Fruit fly (Drosophila melanogaster) whole organism, embryonic: ENCODE measurements around the gene CG5516.

Experiments used
- Ada2b ChIP-seq: fragments of 200-800 bp; sonication (Bioruptor generic); IDR thresholded peaks from 2 replicates; pipeline ENCODE4 v1.3.6; 2022; ENCODE audit warnings: missing biosample characterization, missing genetic modification characterization
- Atf3 ChIP-seq: fragments of 200-800 bp; sonication (Bioruptor generic); optimal IDR thresholded peaks from 3 replicates; lab custom pipeline; 2016; ENCODE audit warnings: missing biosample characterization, missing genetic modification characterization
- Awh ChIP-seq: fragments of 200-800 bp; sonication (Bioruptor generic); IDR thresholded peaks from 2 replicates; pipeline ENCODE4, ENCODE4 v1.3.6; 2022; ENCODE audit warnings: missing biosample characterization, missing genetic modification characterization
- CG11696 ChIP-seq: fragments of 200-800 bp; sonication (Bioruptor generic); IDR thresholded peaks from 2 replicates; pipeline ENCODE4 v1.3.6; 2022; ENCODE audit warnings: missing biosample characterization, missing genetic modification characterization
- CG12744 ChIP-seq: fragments of 200-800 bp; sonication (Bioruptor generic); optimal IDR thresholded peaks from 2 replicates; lab custom pipeline; 2016; ENCODE audit warnings: missing biosample characterization, missing genetic modification characterization
- CG12769 ChIP-seq: fragments of 200-800 bp; sonication (Bioruptor generic); optimal IDR thresholded peaks from 2 replicates; lab custom pipeline; 2019; ENCODE audit warnings: missing biosample characterization, mild to moderate bottlenecking, missing genetic modification characterization, moderate library complexity
- CG1529 ChIP-seq: fragments of 200-800 bp; sonication (Bioruptor generic); optimal IDR thresholded peaks from 3 replicates; lab custom pipeline; 2018; ENCODE audit warnings: missing biosample characterization, missing genetic modification characterization
- CG1602 ChIP-seq: fragments of 200-800 bp; sonication (Bioruptor generic); optimal IDR thresholded peaks from 3 replicates; lab custom pipeline; 2016; ENCODE audit warnings: missing biosample characterization, missing genetic modification characterization
- CG17829 ChIP-seq: fragments of 200-800 bp; optimal IDR thresholded peaks from 2 replicates; lab custom pipeline; 2019; ENCODE audit warnings: missing biosample characterization, mild to moderate bottlenecking, missing genetic modification characterization, moderate library complexity
- CG18599 ChIP-seq: fragments of 200-800 bp; sonication (Bioruptor generic); optimal IDR thresholded peaks from 3 replicates; lab custom pipeline; 2017; ENCODE audit warnings: missing biosample characterization, missing genetic modification characterization, mild to moderate bottlenecking, moderate library complexity, missing genetic modification reagents
- CG18619 ChIP-seq: fragments of 200-800 bp; sonication (Bioruptor generic); optimal IDR thresholded peaks from 3 replicates; lab custom pipeline; 2017; ENCODE audit warnings: missing biosample characterization, mild to moderate bottlenecking, missing genetic modification characterization
- CG2129 ChIP-seq: fragments of 200-800 bp; sonication (Bioruptor generic); IDR thresholded peaks from 2 replicates; pipeline ENCODE4 v1.3.6; 2022; ENCODE audit warnings: missing biosample characterization, missing genetic modification characterization; ENCODE audit not compliant: partially characterized antibody
- CG3065 ChIP-seq: fragments of 200-800 bp; sonication (Bioruptor generic); optimal IDR thresholded peaks from 2 replicates; lab custom pipeline; 2016; ENCODE audit warnings: missing biosample characterization, missing genetic modification characterization
- CG3281 ChIP-seq: fragments of 200-800 bp; sonication (Bioruptor generic); optimal IDR thresholded peaks from 3 replicates; lab custom pipeline; 2017; ENCODE audit warnings: missing biosample characterization, mild to moderate bottlenecking, missing genetic modification characterization
- CG5953 ChIP-seq: fragments of 200-800 bp; sonication (Bioruptor generic); IDR thresholded peaks from 2 replicates; pipeline ENCODE4 v1.3.6; 2022; ENCODE audit warnings: missing biosample characterization, missing genetic modification characterization
- CG7928 ChIP-seq: fragments of 200-800 bp; sonication (Bioruptor generic); optimal IDR thresholded peaks from 2 replicates; lab custom pipeline; 2017; ENCODE audit warnings: missing biosample characterization, mild to moderate bottlenecking, missing genetic modification characterization
- CG8944 ChIP-seq: fragments of 200-800 bp; sonication (Bioruptor generic); optimal IDR thresholded peaks from 3 replicates; lab custom pipeline; 2016; ENCODE audit warnings: missing biosample characterization, missing genetic modification characterization
- Dll ChIP-seq: fragments of 200-800 bp; sonication (Bioruptor generic); IDR thresholded peaks from 4 replicates; pipeline ENCODE4 v1.3.6; 2022; ENCODE audit warnings: missing biosample characterization, missing genetic modification characterization; ENCODE audit not compliant: partially characterized antibody
- Ets65A ChIP-seq: fragments of 200-800 bp; sonication (Bioruptor generic); peaks from one replicate; lab custom pipeline; 2016; ENCODE audit warnings: missing biosample characterization, missing genetic modification characterization
- Fer1 ChIP-seq: fragments of 200-800 bp; sonication (Bioruptor generic); optimal IDR thresholded peaks from 2 replicates; lab custom pipeline; 2017; ENCODE audit warnings: missing biosample characterization, mild to moderate bottlenecking, missing genetic modification characterization
- GATAe ChIP-seq: fragments of 200-800 bp; sonication (Bioruptor generic); conservative IDR thresholded peaks from 2 replicates; pipeline ENCODE4 v1.3.6; 2022; ENCODE audit warnings: missing biosample characterization, missing genetic modification characterization
- Hand ChIP-seq: fragments of 200-800 bp; sonication (Bioruptor generic); optimal IDR thresholded peaks from 2 replicates; lab custom pipeline; 2017; ENCODE audit warnings: mild to moderate bottlenecking, missing biosample characterization, missing genetic modification reagents, missing genetic modification characterization
- Lim3 ChIP-seq: fragments of 200-800 bp; sonication (Bioruptor generic); IDR thresholded peaks from 2 replicates; pipeline ENCODE4 v1.3.6; 2022; ENCODE audit warnings: missing biosample characterization, missing genetic modification characterization
- Med ChIP-seq: fragments of 200-800 bp; sonication (Bioruptor generic); peaks from one replicate; lab custom pipeline; 2016; ENCODE audit warnings: missing biosample characterization, missing genetic modification characterization, mild to moderate bottlenecking, inconsistent platforms, moderate library complexity
- Mrtf ChIP-seq: fragments of 200-800 bp; sonication (Bioruptor generic); IDR thresholded peaks from 3 replicates; pipeline ENCODE4 v1.3.6; 2022; ENCODE audit warnings: missing biosample characterization, missing genetic modification characterization
- NFAT ChIP-seq: fragments of 200-800 bp; sonication (Bioruptor generic); IDR thresholded peaks from 2 replicates; pipeline ENCODE4 v1.3.6; 2022; ENCODE audit warnings: missing biosample characterization, missing genetic modification characterization
- Opbp ChIP-seq: fragments of 200-800 bp; sonication (Bioruptor generic); IDR thresholded peaks from 3 replicates; pipeline ENCODE4 v1.3.6; 2022; ENCODE audit warnings: missing biosample characterization, missing genetic modification characterization; ENCODE audit not compliant: partially characterized antibody
- Sry-δ ChIP-seq: fragments of 200-800 bp; sonication (Bioruptor generic); optimal IDR thresholded peaks from 2 replicates; lab custom pipeline; 2016; ENCODE audit warnings: missing biosample characterization, missing genetic modification characterization
- Vsx1 ChIP-seq: fragments of 200-800 bp; sonication (Bioruptor generic); optimal IDR thresholded peaks from 2 replicates; lab custom pipeline; 2017; ENCODE audit warnings: missing biosample characterization, mild to moderate bottlenecking, missing genetic modification characterization, missing genetic modification reagents
- abd-A ChIP-seq: fragments of 200-800 bp; sonication (Bioruptor generic); optimal IDR thresholded peaks from 3 replicates; lab custom pipeline; 2019; ENCODE audit warnings: missing biosample characterization, mild to moderate bottlenecking, missing genetic modification characterization, moderate library complexity
- bcd ChIP-seq: fragments of 200-800 bp; sonication (Bioruptor generic); optimal IDR thresholded peaks from 2 replicates; lab custom pipeline; 2017; ENCODE audit warnings: missing biosample characterization, mild to moderate bottlenecking, missing genetic modification characterization
- chn ChIP-seq: fragments of 200-800 bp; sonication (Bioruptor generic); optimal IDR thresholded peaks from 2 replicates; lab custom pipeline; 2016; ENCODE audit warnings: missing biosample characterization, missing genetic modification characterization
- emc ChIP-seq: fragments of 200-800 bp; sonication (Bioruptor generic); optimal IDR thresholded peaks from 2 replicates; lab custom pipeline; 2016; ENCODE audit warnings: missing biosample characterization, missing genetic modification characterization
- fd64A ChIP-seq: fragments of 200-800 bp; sonication (Bioruptor generic); optimal IDR thresholded peaks from 3 replicates; lab custom pipeline; 2018; ENCODE audit warnings: missing biosample characterization, mild to moderate bottlenecking, missing genetic modification characterization
- fd96Cb ChIP-seq: fragments of 200-800 bp; sonication (Bioruptor generic); optimal IDR thresholded peaks from 2 replicates; lab custom pipeline; 2018; ENCODE audit warnings: missing biosample characterization, mild to moderate bottlenecking, missing genetic modification characterization, moderate library complexity
- gsb-n ChIP-seq: fragments of 200-800 bp; sonication (Bioruptor generic); optimal IDR thresholded peaks from 3 replicates; lab custom pipeline; 2018; ENCODE audit warnings: missing biosample characterization, mild to moderate bottlenecking, missing genetic modification characterization
- ken ChIP-seq: fragments of 200-800 bp; sonication (Bioruptor generic); IDR thresholded peaks from 3 replicates; pipeline ENCODE4 v1.3.6; 2022; ENCODE audit warnings: missing biosample characterization, missing genetic modification characterization
- lola ChIP-seq, 3 experiments: fragments of >200 bp in 2 of 3; fragments of 200-800 bp in 1 of 3; sonication (Bioruptor generic) in 1 of 3; optimal IDR thresholded peaks; 2 replicates each; lab custom pipeline; 2017 to 2019; ENCODE audit warnings: missing biosample characterization in 3 of 3, missing genetic modification characterization in 3 of 3, mild to moderate bottlenecking in 1 of 3, moderate library complexity in 1 of 3
- mld ChIP-seq: fragments of 200-800 bp; sonication (Bioruptor generic); IDR thresholded peaks from 3 replicates; pipeline ENCODE4 v1.3.6; 2022; ENCODE audit warnings: missing biosample characterization, missing genetic modification characterization; ENCODE audit not compliant: partially characterized antibody
- oc ChIP-seq: fragments of 200-800 bp; sonication (Bioruptor generic); optimal IDR thresholded peaks from 2 replicates; lab custom pipeline; 2018; ENCODE audit warnings: missing biosample characterization, mild to moderate bottlenecking, missing genetic modification characterization, moderate library complexity
- otp ChIP-seq: fragments of 200-800 bp; sonication (Bioruptor generic); IDR thresholded peaks from 3 replicates; pipeline ENCODE4, ENCODE4 v1.3.6; 2022; ENCODE audit warnings: missing biosample characterization, missing genetic modification characterization
- psq ChIP-seq: fragments of 200-800 bp; sonication (Bioruptor generic); optimal IDR thresholded peaks from 2 replicates; lab custom pipeline; 2017; ENCODE audit warnings: missing biosample characterization, missing genetic modification characterization
- ranshi ChIP-seq: fragments of 200-800 bp; sonication (Bioruptor generic); IDR thresholded peaks from 2 replicates; pipeline ENCODE4 v1.3.6; 2022; ENCODE audit warnings: missing biosample characterization, missing genetic modification characterization
- row ChIP-seq: fragments of 200-800 bp; sonication (Bioruptor generic); IDR thresholded peaks from 3 replicates; pipeline ENCODE4 v1.3.6; 2022; ENCODE audit warnings: missing biosample characterization, missing genetic modification characterization
- sd ChIP-seq: fragments of 200-800 bp; sonication (Bioruptor generic); optimal IDR thresholded peaks from 3 replicates; lab custom pipeline; 2018; ENCODE audit warnings: missing biosample characterization, mild to moderate bottlenecking, missing genetic modification characterization, moderate library complexity
- sisA ChIP-seq: fragments of 200-800 bp; sonication (Bioruptor generic); IDR thresholded peaks from 2 replicates; pipeline ENCODE4 v1.3.6; 2022; ENCODE audit warnings: missing biosample characterization, missing genetic modification characterization
- vvl ChIP-seq: fragments of 200-800 bp; sonication (Bioruptor generic); IDR thresholded peaks from 2 replicates; pipeline ENCODE4 v1.3.6; 2022; ENCODE audit warnings: missing biosample characterization, missing genetic modification characterization
- wdn ChIP-seq: fragments of 200-800 bp; sonication (Bioruptor generic); IDR thresholded peaks from 2 replicates; pipeline ENCODE4 v1.3.6; 2022; ENCODE audit warnings: missing biosample characterization, missing genetic modification characterization
- zen ChIP-seq: fragments of 200-800 bp; sonication (Bioruptor generic); optimal IDR thresholded peaks from 3 replicates; lab custom pipeline; 2018; ENCODE audit warnings: missing biosample characterization, mild to moderate bottlenecking, missing genetic modification characterization, moderate library complexity

Gene CG5516

dm6 chr3R:15928127-15928526 is 35.6 kb upstream of the CG5516 start:
- TF ChIP-seq emc: no peak
- no peak for TF ChIP-seq wdn (GFP tag; lab: Robert Waterston, UW)
- peak; percentile 84 for TF ChIP-seq abd-A (tag; lab: Kevin White, UChicago)
- no peak for TF ChIP-seq chn (GFP tag; lab: Kevin White, UChicago)
- no peak for TF ChIP-seq fd96Cb (tag; lab: Kevin White, UChicago)
- peak; percentile 22; the same call in 1 of the 2 replicates for TF ChIP-seq Awh (GFP tag; lab: Robert Waterston, UW)
- TF ChIP-seq Opbp (GFP tag; lab: Robert Waterston, UW): no peak
- TF ChIP-seq CG7928: no peak
- peak; percentile 89 for TF ChIP-seq vvl (GFP tag; lab: Robert Waterston, UW)
- TF ChIP-seq psq (GFP tag; lab: Kevin White, UChicago): no peak
- TF ChIP-seq sd (tag; lab: Kevin White, UChicago): peak; percentile 32
- no peak for TF ChIP-seq CG3281
- TF ChIP-seq CG12769 (tag; lab: Kevin White, UChicago): peak; percentile 71
- no peak for TF ChIP-seq NFAT
- TF ChIP-seq oc (tag; lab: Kevin White, UChicago): peak; percentile 9
- TF ChIP-seq Vsx1 (GFP tag; lab: Kevin White, UChicago): no peak
- no peak for TF ChIP-seq ranshi (GFP tag; lab: Robert Waterston, UW)
- peak; percentile 22 for TF ChIP-seq gsb-n (tag; lab: Kevin White, UChicago)
- no peak for TF ChIP-seq GATAe (GFP tag; lab: Robert Waterston, UW)
- TF ChIP-seq bcd: no peak

- TF ChIP-seq Dll (GFP tag; lab: Robert Waterston, UW) (no peak), lola (GFP tag; optimal IDR thresholded peaks at IDR 0.05; lab: Kevin White, UChicago) (no peak), ken (GFP tag; lab: Robert Waterston, UW) (no peak), Mrtf (GFP tag; lab: Robert Waterston, UW) (no peak), Fer1 (GFP tag; lab: Kevin White, UChicago) (no peak), Med (GFP tag; lab: Kevin White, UChicago) (peak; percentile 54), CG11696 (no peak), Ets65A (GFP tag; lab: Kevin White, UChicago) (peak; percentile 55), CG18619 (GFP tag; lab: Kevin White, UChicago) (no peak), CG5953 (GFP tag; lab: Robert Waterston, UW) (no peak), sisA (GFP tag; lab: Robert Waterston, UW) (0 out of 2 replicates have a peak, but pooled peaks have one; percentile 23), CG12744 (GFP tag; lab: Kevin White, UChicago) (no peak)
Measured at dm6 chr3R:15930050-15930449, 33.6 kb upstream of the CG5516 start.

dm6 chr3R:15933609-15934232 is 30.0 kb upstream of the CG5516 start, which contains the start of the genes CG5478 and blp:
Gene CG5478, minus strand, starts transcription at chr3R:15933734.
Gene blp, plus strand, starts transcription at chr3R:15933847.
- TF ChIP-seq CG18599 (GFP tag; lab: Kevin White, UChicago) (no peak), fd64A (GFP tag; lab: Kevin White, UChicago) (no peak), CG17829 (peak; percentile 21), Hand (GFP tag; lab: Kevin White, UChicago) (no peak), Lim3 (GFP tag; lab: Robert Waterston, UW) (no peak), Atf3 (GFP tag; lab: Kevin White, UChicago) (no peak), CG1602 (GFP tag; lab: Kevin White, UChicago) (no peak), otp (GFP tag; lab: Robert Waterston, UW) (no peak), CG1529 (GFP tag; lab: Kevin White, UChicago) (no peak), Sry-δ (peak; percentile 86), CG2129 (GFP tag; lab: Robert Waterston, UW) (peak; percentile 69), CG8944 (GFP tag; lab: Kevin White, UChicago) (no peak), row (GFP tag; lab: Robert Waterston, UW) (peak; percentile 39), CG3065 (GFP tag; lab: Kevin White, UChicago) (no peak), zen (tag; lab: Kevin White, UChicago) (peak; percentile 62), mld (GFP tag; lab: Robert Waterston, UW) (peak; percentile 66; the same call in 2 of the 3 replicates), Ada2b (GFP tag; lab: Robert Waterston, UW) (no peak)
